Fruit fly (Drosophila melanogaster): ENCODE measurements around the gene CG7376.
A peak's percentile ranks its signal among the peaks of the same experiment; 100 is the strongest.

The CG7376 gene

DNA sequence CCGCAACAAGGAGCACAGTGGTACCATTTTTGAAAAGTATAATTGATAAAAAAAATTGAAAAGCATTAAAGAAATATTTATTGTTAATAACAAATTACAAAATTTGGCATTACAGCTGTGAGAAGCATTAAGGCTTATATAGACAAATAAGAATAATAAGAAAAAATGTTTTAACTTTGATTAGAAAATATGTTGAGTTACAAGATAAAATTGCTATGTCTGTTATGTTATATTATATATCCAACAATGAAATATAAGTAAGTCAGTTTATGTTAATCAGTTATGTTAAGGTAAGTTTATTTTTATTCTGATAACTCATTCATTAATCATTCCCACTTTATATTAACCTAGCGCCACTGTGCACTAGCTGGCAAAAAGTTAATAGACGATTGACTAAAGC lies 14.2 kb upstream of the CG7376 start (continued):
- TF ChIP-seq HHEX (GFP tag; optimal IDR thresholded peaks at IDR 0.05) (no peak), CG8290 (GFP tag; optimal IDR thresholded peaks at IDR 0.05) (no peak), CG8290 (tag; optimal IDR thresholded peaks at IDR 0.05) (no peak), dysf (GFP tag; IDR thresholded peaks at IDR 0.05) (no peak), bsh (GFP tag; optimal IDR thresholded peaks at IDR 0.05) (peak in 1 of 2 experiments; percentile 17), CG1832 (GFP tag; optimal IDR thresholded peaks at IDR 0.05) (no peak), Camta (GFP tag; optimal IDR thresholded peaks at IDR 0.05) (no peak), CG8089 (GFP tag; optimal IDR thresholded peaks at IDR 0.05) (no peak), nmo (GFP tag; optimal IDR thresholded peaks at IDR 0.05) (peak; percentile 31), CG13424 (tag; optimal IDR thresholded peaks at IDR 0.05) (peak; percentile 12), exex (tag; optimal IDR thresholded peaks at IDR 0.05) (no peak), CG2202 (tag; optimal IDR thresholded peaks at IDR 0.05) (no peak), CG13287 (GFP tag; IDR thresholded peaks at IDR 0.05; ENCODE audit: partially characterized antibody) (no peak), btn (GFP tag; optimal IDR thresholded peaks at IDR 0.05) (no peak), fru (optimal IDR thresholded peaks at IDR 0.05) (no peak), gsb (GFP tag; IDR thresholded peaks at IDR 0.05) (no peak), CG8924 (tag; optimal IDR thresholded peaks at IDR 0.05) (peak; percentile 35), CG7928 (GFP tag; optimal IDR thresholded peaks at IDR 0.05) (no peak), CG7963 (GFP tag; IDR thresholded peaks at IDR 0.05; ENCODE audit: partially characterized antibody) (no peak), NfI (GFP tag; optimal IDR thresholded peaks at IDR 0.05) (no peak), CG8478 (optimal IDR thresholded peaks at IDR 0.05) (no peak), Xrp1 (GFP tag; IDR thresholded peaks at IDR 0.05) (peak; percentile 26; the same call in 1 of the 2 replicates), Mad (GFP tag; optimal IDR thresholded peaks at IDR 0.05) (no peak), br (optimal IDR thresholded peaks at IDR 0.05) (no peak)

- TF ChIP-seq CG6765 (GFP tag; optimal IDR thresholded peaks at IDR 0.05) (no peak), ase (GFP tag; IDR thresholded peaks at IDR 0.05) (no peak), CG42726 (GFP tag; IDR thresholded peaks at IDR 0.05; ENCODE audit: partially characterized antibody) (no peak), Poxn (GFP tag; IDR thresholded peaks at IDR 0.05) (no peak), sens (GFP tag) (peak; percentile 14), Ravus (GFP tag; IDR thresholded peaks at IDR 0.05) (no peak), CG10274 (GFP tag; optimal IDR thresholded peaks at IDR 0.05) (no peak), ken (GFP tag; IDR thresholded peaks at IDR 0.05) (no peak)
Measured at dm6 chr3L:6160514-6160913, 13.5 kb upstream of the CG7376 start, which contains the start of gene Cpr65Az. Cpr65Az (plus strand) TSS chr3L:6160814.

DNA sequence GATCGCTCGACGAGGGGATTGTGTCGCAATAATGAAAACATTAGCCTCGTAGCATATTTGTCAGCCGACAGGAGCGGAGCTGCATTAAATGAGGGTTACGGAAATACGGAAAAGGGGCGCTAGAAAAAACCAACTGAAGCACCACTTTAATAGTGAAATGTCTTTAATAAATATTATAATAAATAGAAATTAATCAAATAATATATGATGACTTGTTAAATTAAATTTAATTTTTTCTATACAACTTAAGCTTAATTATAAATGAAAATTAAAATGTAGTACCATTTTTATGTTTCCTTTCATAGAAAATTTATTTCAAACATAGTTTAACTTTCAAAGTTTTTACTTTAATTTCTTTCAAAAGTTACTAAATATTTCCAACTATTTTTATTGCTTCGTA lies 12.1 kb upstream of the CG7376 start:
- TF ChIP-seq gsb-n (tag; optimal IDR thresholded peaks at IDR 0.05) (peak; percentile 58), grau (tag; optimal IDR thresholded peaks at IDR 0.05) (no peak), unpg (GFP tag; optimal IDR thresholded peaks at IDR 0.05) (no peak), Mrtf (GFP tag; IDR thresholded peaks at IDR 0.05) (0 out of 3 replicates have a peak, but pooled peaks have one; percentile 36), dmrt11E (tag; optimal IDR thresholded peaks at IDR 0.05) (peak; percentile 63), CG12391 (tag; optimal IDR thresholded peaks at IDR 0.05) (peak; percentile 28), row (GFP tag; IDR thresholded peaks at IDR 0.05) (peak; percentile 39; the same call in 2 of the 3 replicates), prd (optimal IDR thresholded peaks at IDR 0.05) (no peak), prd (GFP tag; IDR thresholded peaks at IDR 0.05) (0 out of 3 replicates have a peak, but pooled peaks have one; percentile 11), CG10979 (tag; optimal IDR thresholded peaks at IDR 0.05) (peak; percentile 37), TFAM (GFP tag; optimal IDR thresholded peaks at IDR 0.05) (no peak), CG3726 (GFP tag; IDR thresholded peaks at IDR 0.05) (no peak), Ets65A (GFP tag) (peak; percentile 65), BEAF-32 (GFP tag; optimal IDR thresholded peaks at IDR 0.05) (no peak), E2f2 (GFP tag; IDR thresholded peaks at IDR 0.05) (no peak), CG18262 (tag; optimal IDR thresholded peaks at IDR 0.05) (peak; percentile 69), CG31224 (GFP tag; IDR thresholded peaks at IDR 0.05) (no peak), lola (GFP tag; optimal IDR thresholded peaks at IDR 0.05) (peak in 1 of 3 experiments; percentile 71), Ets97D (GFP tag; optimal IDR thresholded peaks at IDR 0.05) (no peak), CG13424 (tag; optimal IDR thresholded peaks at IDR 0.05) (peak; percentile 20), Ssrp (tag; optimal IDR thresholded peaks at IDR 0.05) (peak; percentile 34)
